Fruit fly (Drosophila melanogaster): ENCODE measurements around the gene CHMP2B.

DNA sequence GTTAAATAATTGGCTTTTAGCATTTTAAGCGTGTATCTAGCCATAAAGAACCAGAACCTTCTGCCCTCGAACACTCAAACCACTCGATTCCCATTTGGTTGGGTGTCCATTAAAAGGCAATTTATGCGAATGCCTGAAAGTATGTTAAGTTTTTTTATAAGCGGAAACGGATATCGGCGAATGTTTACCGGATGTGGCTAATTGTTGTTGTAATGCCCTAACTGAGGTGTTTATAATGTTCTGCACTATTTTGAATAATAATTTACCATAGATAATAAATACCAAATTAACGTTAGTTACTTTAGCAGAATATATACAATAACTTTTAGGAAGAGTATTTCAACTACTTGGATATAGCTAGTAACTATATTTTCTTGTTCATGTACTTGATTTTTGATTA, 42.7 kb upstream of the CHMP2B start:
- TF ChIP-seq h (GFP tag; optimal IDR thresholded peaks at IDR 0.05), result no peak
- no peak for TF ChIP-seq HLH106 (tag; optimal IDR thresholded peaks at IDR 0.05)
- no peak for TF ChIP-seq Myc (optimal IDR thresholded peaks at IDR 0.05)

All from whole organism, wandering third instar larva.